Worm (Caenorhabditis elegans): ENCODE data around the gene srw-73.

The srw-73 gene

DNA sequence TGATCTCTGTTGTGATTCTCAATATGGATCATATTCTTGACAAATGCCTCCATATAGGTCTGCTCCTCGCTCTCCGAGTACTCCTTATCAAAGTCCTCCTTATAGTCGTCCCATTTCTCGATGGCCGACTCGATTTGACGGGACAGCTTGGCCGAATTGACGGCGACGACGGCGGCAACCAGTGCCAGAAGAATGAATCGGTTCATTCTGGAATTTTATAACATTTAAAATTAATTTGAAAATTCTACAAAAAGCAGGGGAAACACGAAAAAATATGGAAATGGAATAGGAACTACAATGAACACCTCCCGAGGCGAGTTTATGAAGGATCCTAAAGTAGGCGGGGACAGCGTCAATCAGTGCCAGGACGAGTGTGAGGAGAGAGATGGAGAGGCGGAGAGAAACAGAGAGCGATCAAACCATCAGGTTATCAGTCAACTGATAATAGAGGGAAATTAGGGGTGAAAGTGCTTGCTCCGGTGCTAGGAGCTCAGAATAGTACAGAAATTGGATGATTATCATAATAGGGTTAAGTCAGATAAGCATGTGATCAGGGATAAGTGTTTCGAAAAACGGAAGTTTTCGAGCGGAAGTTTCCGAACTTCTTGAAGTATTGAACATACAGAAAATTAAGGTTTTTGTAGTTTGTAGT is 6.9 kb upstream of the srw-73 start, which contains the start of gene cpl-1:
Gene cpl-1, minus strand, starts transcription at position 207 of the 652 bp plus-strand sequence.
- TF ChIP-seq lin-15B (tag; optimal IDR thresholded peaks at IDR 0.05) (no peak), jun-1 (tag; optimal IDR thresholded peaks at IDR 0.05) (peak; percentile 69), aly-2 (tag; optimal IDR thresholded peaks at IDR 0.05) (no peak), fkh-10 (GFP tag; optimal IDR thresholded peaks at IDR 0.05) (no peak), pqm-1 (tag; optimal IDR thresholded peaks at IDR 0.05) (peak; percentile 77), nfya-1 (tag; optimal IDR thresholded peaks at IDR 0.05; ENCODE audit: insufficient read depth) (peak; percentile 16), elt-2 (tag; optimal IDR thresholded peaks at IDR 0.05) (peak; percentile 95), ceh-9 (tag; optimal IDR thresholded peaks at IDR 0.05) (no peak), ama-1 (optimal IDR thresholded peaks at IDR 0.05) (peak; percentile 82)

ce11 chrV:16594514-16594913 is 6.2 kb upstream of the srw-73 start:
- no peak for TF ChIP-seq ztf-11 (tag; optimal IDR thresholded peaks at IDR 0.05)
- TF ChIP-seq nhr-11 (tag; optimal IDR thresholded peaks at IDR 0.05) = no peak
- no peak for TF ChIP-seq ceh-16 (tag; optimal IDR thresholded peaks at IDR 0.05)
- TF ChIP-seq fkh-10 (GFP tag; optimal IDR thresholded peaks at IDR 0.05) = no peak
- TF ChIP-seq mdl-1 (tag; optimal IDR thresholded peaks at IDR 0.05) = no peak
- TF ChIP-seq nhr-237 (tag; optimal IDR thresholded peaks at IDR 0.05) = no peak
- no peak for TF ChIP-seq tbx-2 (tag; optimal IDR thresholded peaks at IDR 0.05)
- no peak for TF ChIP-seq ceh-9 (tag; optimal IDR thresholded peaks at IDR 0.05)
- no peak for TF ChIP-seq nhr-76 (tag; optimal IDR thresholded peaks at IDR 0.05)
- peak; percentile 5 for TF ChIP-seq nfya-1 (tag; optimal IDR thresholded peaks at IDR 0.05; ENCODE audit: insufficient read depth)
- TF ChIP-seq lin-39 (tag; optimal IDR thresholded peaks at IDR 0.05) = no peak
- no peak for TF ChIP-seq egl-27 (tag; optimal IDR thresholded peaks at IDR 0.05)
- TF ChIP-seq ceh-28 (tag; optimal IDR thresholded peaks at IDR 0.05) = peak; percentile 7
- no peak for TF ChIP-seq nhr-23 (tag; optimal IDR thresholded peaks at IDR 0.05)
- no peak for TF ChIP-seq eor-1 (tag; optimal IDR thresholded peaks at IDR 0.05)
- TF ChIP-seq daf-12 (tag; optimal IDR thresholded peaks at IDR 0.05) = no peak
- TF ChIP-seq fkh-2 (tag; optimal IDR thresholded peaks at IDR 0.05) = no peak
- peak; percentile 42 for TF ChIP-seq ama-1 (optimal IDR thresholded peaks at IDR 0.05)
- no peak for TF ChIP-seq pha-4 (tag; optimal IDR thresholded peaks at IDR 0.05)
- peak; percentile 53 for TF ChIP-seq nhr-43 (tag; optimal IDR thresholded peaks at IDR 0.05; ENCODE audit: poor library complexity, severe bottlenecking)
- no peak for TF ChIP-seq jun-1 (tag; optimal IDR thresholded peaks at IDR 0.05)
- TF ChIP-seq sea-2 (GFP tag; optimal IDR thresholded peaks at IDR 0.05) = no peak

ce11 chrV:16593792-16594059 is 5.4 kb upstream of the srw-73 start:
- TF ChIP-seq mml-1 (tag; optimal IDR thresholded peaks at IDR 0.05) (no peak), ZK546.5 (tag; optimal IDR thresholded peaks at IDR 0.05) (no peak), daf-12 (tag; optimal IDR thresholded peaks at IDR 0.05) (no peak), elt-3 (tag; optimal IDR thresholded peaks at IDR 0.05) (no peak), elt-2 (tag; optimal IDR thresholded peaks at IDR 0.05) (no peak), unc-39 (tag; optimal IDR thresholded peaks at IDR 0.05) (no peak), aly-2 (tag; optimal IDR thresholded peaks at IDR 0.05) (no peak)

ce11 chrV:16592947-16593791 is 4.8 kb upstream of the srw-73 start:
- TF ChIP-seq ama-1 (optimal IDR thresholded peaks at IDR 0.05) (peak; percentile 55), jun-1 (tag; optimal IDR thresholded peaks at IDR 0.05) (no peak), tbx-2 (tag; optimal IDR thresholded peaks at IDR 0.05) (no peak), ztf-11 (tag; optimal IDR thresholded peaks at IDR 0.05) (no peak), nhr-237 (tag; optimal IDR thresholded peaks at IDR 0.05) (no peak), nhr-43 (tag; optimal IDR thresholded peaks at IDR 0.05; ENCODE audit: poor library complexity, severe bottlenecking) (peak; percentile 56), pha-4 (tag; optimal IDR thresholded peaks at IDR 0.05) (peak; percentile 30), lin-15B (tag; optimal IDR thresholded peaks at IDR 0.05) (no peak), elt-3 (tag; optimal IDR thresholded peaks at IDR 0.05) (no peak), sea-2 (GFP tag; optimal IDR thresholded peaks at IDR 0.05) (no peak), unc-39 (tag; optimal IDR thresholded peaks at IDR 0.05) (no peak), egl-5 (tag; optimal IDR thresholded peaks at IDR 0.05) (no peak), ztf-4 (tag; optimal IDR thresholded peaks at IDR 0.05) (no peak), pqm-1 (tag; optimal IDR thresholded peaks at IDR 0.05) (peak; percentile 44), elt-2 (tag; optimal IDR thresholded peaks at IDR 0.05) (peak; percentile 82)

Data from whole organism, L3 larva.